Fruit fly (Drosophila melanogaster) whole organism, pupa: ENCODE data around the gene CG3857.

ENCODE experiments used
- CG12605 ChIP-seq: fragments of 200-800 bp; sonication (Bioruptor generic); IDR thresholded peaks from 2 replicates; pipeline ENCODE4 v1.3.6; 2022; ENCODE audit warnings: missing biosample characterization, missing genetic modification characterization
- CG13204 ChIP-seq: fragments of 200-800 bp; sonication (Bioruptor generic); optimal IDR thresholded peaks from 2 replicates; lab custom pipeline; 2018; ENCODE audit warnings: missing biosample characterization, mild to moderate bottlenecking, missing genetic modification characterization, moderate library complexity
- CG17806 ChIP-seq: fragments of 200-800 bp; sonication (Bioruptor generic); optimal IDR thresholded peaks from 2 replicates; lab custom pipeline; 2018; ENCODE audit warnings: missing biosample characterization, mild to moderate bottlenecking, missing genetic modification characterization, moderate library complexity
- CG8159 ChIP-seq: fragments of 200-800 bp; sonication (Bioruptor generic); optimal IDR thresholded peaks from 3 replicates; lab custom pipeline; 2018; ENCODE audit warnings: missing biosample characterization, mild to moderate bottlenecking, missing genetic modification characterization, moderate library complexity
- CG9948 ChIP-seq: fragments of 200-800 bp; sonication (Bioruptor generic); optimal IDR thresholded peaks from 2 replicates; lab custom pipeline; 2018; ENCODE audit warnings: missing biosample characterization, mild to moderate bottlenecking, missing genetic modification characterization, moderate library complexity

- TF ChIP-seq CG9948 (tag; lab: Kevin White, UChicago) (peak; percentile 5), CG13204 (GFP tag; lab: Kevin White, UChicago) (no peak), CG8159 (tag; lab: Kevin White, UChicago) (peak; percentile 30), CG17806 (tag; lab: Kevin White, UChicago) (peak; percentile 26), CG12605 (GFP tag; lab: Robert Waterston, UW) (no peak)
Measured at dm6 chrX:1944245-1945114, 4.6 kb upstream of the CG3857 start.
